Fruit fly (Drosophila melanogaster) whole organism, larva: ENCODE data around the gene Gel.

Source experiments
- noc ChIP-seq: fragments of 200-800 bp; sonication (Bioruptor generic); optimal IDR thresholded peaks from 3 replicates; lab custom pipeline; 2019; ENCODE audit warnings: missing biosample characterization, mild to moderate bottlenecking, missing genetic modification characterization, moderate library complexity

Gene Gel

dm6 chr3R:4236534-4236933, 1.5 kb downstream of the Gel start:
- TF ChIP-seq noc (tag; lab: Kevin White, UChicago) = no peak

- no peak for TF ChIP-seq noc (tag; lab: Kevin White, UChicago)
Measured at dm6 chr3R:4241776-4242175, 6.8 kb downstream of the Gel start.

dm6 chr3R:4242209-4242887, 7.3 kb downstream of the Gel start, which contains the start of gene CG14642:
Gene CG14642 (minus strand): TSS chr3R:4242717.
- no peak for TF ChIP-seq noc (tag; lab: Kevin White, UChicago)

- no peak for TF ChIP-seq noc (tag; lab: Kevin White, UChicago)
Measured at dm6 chr3R:4243096-4243940, 8.3 kb downstream of the Gel start, which contains the start of gene CG34305. Gene CG34305 (minus strand): TSS chr3R:4243146.

dm6 chr3R:4246578-4247070, 11.6 kb downstream of the Gel start, which contains the start of gene TwdlF:
Gene TwdlF (plus strand): TSS chr3R:4247020.
- no peak for TF ChIP-seq noc (tag; lab: Kevin White, UChicago)

dm6 chr3R:4249947-4250346, 14.9 kb downstream of the Gel start:
- TF ChIP-seq noc (tag; lab: Kevin White, UChicago) = no peak

- TF ChIP-seq noc (tag; lab: Kevin White, UChicago) = no peak
Measured at dm6 chr3R:4251241-4251640, 16.2 kb downstream of the Gel start, which contains the start of gene TwdlG. Gene TwdlG (minus strand): TSS chr3R:4251341.

- TF ChIP-seq noc (tag; lab: Kevin White, UChicago) = no peak
Measured at dm6 chr3R:4252943-4253342, 17.9 kb downstream of the Gel start, which contains the start of gene CG14644. Gene CG14644 (minus strand): TSS chr3R:4253043.

- no peak for TF ChIP-seq noc (tag; lab: Kevin White, UChicago)
Measured at dm6 chr3R:4254408-4254807, 19.4 kb downstream of the Gel start, which contains the start of gene TwdlV. Gene TwdlV (plus strand): TSS chr3R:4254708.

dm6 chr3R:4256672-4257071, 21.7 kb downstream of the Gel start, which contains the start of gene Or82a:
Gene Or82a (plus strand): TSS chr3R:4256972.
- TF ChIP-seq noc (tag; lab: Kevin White, UChicago) = no peak

dm6 chr3R:4266470-4266869, 31.5 kb downstream of the Gel start, which contains the start of gene CG1092:
Gene CG1092 (plus strand): TSS chr3R:4266770.
- TF ChIP-seq noc (tag; lab: Kevin White, UChicago) = no peak

dm6 chr3R:4268339-4268738, 33.3 kb downstream of the Gel start:
- TF ChIP-seq noc (tag; lab: Kevin White, UChicago) = no peak

- no peak for TF ChIP-seq noc (tag; lab: Kevin White, UChicago)
Measured at dm6 chr3R:4277828-4278227, 42.8 kb downstream of the Gel start, which contains the start of gene flip. Gene flip (minus strand): TSS chr3R:4277928.

- no peak for TF ChIP-seq noc (tag; lab: Kevin White, UChicago)
Measured at dm6 chr3R:4280062-4280461, 45.0 kb downstream of the Gel start, which contains the start of gene cpx. Gene cpx (plus strand): TSS chr3R:4280221.

- no peak for TF ChIP-seq noc (tag; lab: Kevin White, UChicago)
Measured at dm6 chr3R:4281119-4281861, 46.3 kb downstream of the Gel start.
